Fruit fly (Drosophila melanogaster) whole organism, embryonic: Measurements from ENCODE around the gene CG13084.

Experiments
- Bgb ChIP-seq: fragments of 200-800 bp; sonication (Bioruptor generic); IDR thresholded peaks from 2 replicates; pipeline ENCODE4 v1.3.6; 2022; ENCODE audit warnings: missing biosample characterization, missing genetic modification characterization; ENCODE audit not compliant: partially characterized antibody
- Bteb2 ChIP-seq: fragments of 200-800 bp; sonication (Bioruptor generic); optimal IDR thresholded peaks from 2 replicates; lab custom pipeline; 2016; ENCODE audit warnings: missing biosample characterization, missing genetic modification characterization
- CG10267 ChIP-seq: fragments of 200-800 bp; sonication (Bioruptor generic); optimal IDR thresholded peaks from 2 replicates; lab custom pipeline; 2018; ENCODE audit warnings: missing biosample characterization, mild to moderate bottlenecking, missing genetic modification characterization, moderate library complexity
- CG10321 ChIP-seq: fragments of 200-800 bp; sonication (Bioruptor generic); IDR thresholded peaks from 2 replicates; pipeline ENCODE4 v1.3.6; 2022; ENCODE audit warnings: missing biosample characterization, missing genetic modification characterization
- CG11504 ChIP-seq: fragments of 200-800 bp; sonication (Bioruptor generic); optimal IDR thresholded peaks from 3 replicates; lab custom pipeline; 2019; ENCODE audit warnings: missing biosample characterization, mild to moderate bottlenecking, missing genetic modification characterization, moderate library complexity
- CG12071 ChIP-seq: fragments of 200-800 bp; sonication (Bioruptor generic); optimal IDR thresholded peaks from 3 replicates; lab custom pipeline; 2018; ENCODE audit warnings: missing biosample characterization, mild to moderate bottlenecking, missing genetic modification characterization
- CG13775 ChIP-seq: fragments of 200-800 bp; sonication (Bioruptor generic); optimal IDR thresholded peaks from 3 replicates; lab custom pipeline; 2017; ENCODE audit warnings: missing biosample characterization, mild to moderate bottlenecking, missing genetic modification characterization
- CG14710 ChIP-seq: fragments of 200-800 bp; sonication (Bioruptor generic); optimal IDR thresholded peaks from 3 replicates; lab custom pipeline; 2019; ENCODE audit warnings: missing biosample characterization, mild to moderate bottlenecking, missing genetic modification characterization, moderate library complexity
- CG17186 ChIP-seq: fragments of 200-800 bp; sonication (Bioruptor generic); optimal IDR thresholded peaks from 3 replicates; lab custom pipeline; 2017; ENCODE audit warnings: missing biosample characterization, missing genetic modification reagents, missing genetic modification characterization
- CG17361 ChIP-seq: fragments of 200-800 bp; sonication (Bioruptor generic); IDR thresholded peaks from 3 replicates; pipeline ENCODE4 v1.3.6; 2022; ENCODE audit warnings: missing biosample characterization, missing genetic modification characterization
- CG1832 ChIP-seq: fragments of 200-800 bp; sonication (Bioruptor generic); optimal IDR thresholded peaks from 2 replicates; lab custom pipeline; 2017; ENCODE audit warnings: missing biosample characterization, mild to moderate bottlenecking, missing genetic modification characterization, inconsistent platforms
- CG2712 ChIP-seq: fragments of 200-800 bp; optimal IDR thresholded peaks from 3 replicates; lab custom pipeline; 2019; ENCODE audit warnings: missing biosample characterization, mild to moderate bottlenecking, missing genetic modification characterization, moderate library complexity
- CG7271 ChIP-seq: fragments of 200-800 bp; sonication (Bioruptor generic); optimal IDR thresholded peaks from 2 replicates; lab custom pipeline; 2018; ENCODE audit warnings: missing biosample characterization, mild to moderate bottlenecking, missing genetic modification characterization, moderate library complexity
- CG7839 ChIP-seq: fragments of 200-800 bp; sonication (Bioruptor generic); optimal IDR thresholded peaks from 3 replicates; lab custom pipeline; 2018; ENCODE audit warnings: missing biosample characterization, mild to moderate bottlenecking, missing genetic modification characterization, moderate library complexity
- CG8290 ChIP-seq, 3 experiments: fragments of 200-800 bp; sonication (Bioruptor generic); optimal IDR thresholded peaks; 2 replicates each; lab custom pipeline; 2016 to 2019; ENCODE audit warnings: missing biosample characterization in 3 of 3, missing genetic modification characterization in 3 of 3, mild to moderate bottlenecking in 2 of 3, moderate library complexity in 1 of 3
- D19A ChIP-seq: fragments of 200-800 bp; optimal IDR thresholded peaks from 3 replicates; lab custom pipeline; 2019; ENCODE audit warnings: missing biosample characterization, mild to moderate bottlenecking, missing genetic modification characterization, moderate library complexity
- D19B ChIP-seq: fragments of 200-800 bp; sonication (Bioruptor generic); optimal IDR thresholded peaks from 2 replicates; lab custom pipeline; 2017; ENCODE audit warnings: missing biosample characterization, mild to moderate bottlenecking, missing genetic modification characterization
- Ets65A ChIP-seq: fragments of 200-800 bp; sonication (Bioruptor generic); peaks from one replicate; lab custom pipeline; 2016; ENCODE audit warnings: missing biosample characterization, missing genetic modification characterization
- Ets97D ChIP-seq: fragments of 200-800 bp; sonication (Bioruptor generic); optimal IDR thresholded peaks from 3 replicates; lab custom pipeline; 2016; ENCODE audit warnings: missing biosample characterization, missing genetic modification characterization
- HLHmδ ChIP-seq: fragments of 200-800 bp; sonication (Bioruptor generic); optimal IDR thresholded peaks from 2 replicates; lab custom pipeline; 2018; ENCODE audit warnings: missing biosample characterization, mild to moderate bottlenecking, missing genetic modification characterization, moderate library complexity
- Hr3 ChIP-seq: fragments of 200-800 bp; sonication (Bioruptor generic); optimal IDR thresholded peaks from 3 replicates; lab custom pipeline; 2016; ENCODE audit warnings: missing biosample characterization, missing genetic modification characterization
- Max ChIP-seq: fragments of 200-800 bp; sonication (Bioruptor generic); optimal IDR thresholded peaks from 2 replicates; lab custom pipeline; 2016; ENCODE audit warnings: missing biosample characterization, mild to moderate bottlenecking, missing genetic modification characterization
- Pdp1 ChIP-seq, 2 experiments: fragments of 200-800 bp; sonication (Bioruptor generic); optimal IDR thresholded peaks; 3 replicates each; lab custom pipeline; 2016; ENCODE audit warnings: missing biosample characterization in 2 of 2, missing genetic modification characterization in 2 of 2, mild to moderate bottlenecking in 1 of 2, moderate library complexity in 1 of 2
- YL-1 ChIP-seq: fragments of 200-800 bp; sonication (Bioruptor generic); optimal IDR thresholded peaks from 3 replicates; lab custom pipeline; 2017; ENCODE audit warnings: missing biosample characterization, mild to moderate bottlenecking, missing genetic modification characterization
- az2 ChIP-seq: fragments of 200-800 bp; sonication (Bioruptor generic); optimal IDR thresholded peaks from 3 replicates; lab custom pipeline; 2016; ENCODE audit warnings: missing biosample characterization, missing genetic modification characterization
- cad ChIP-seq: fragments of >200 bp; optimal IDR thresholded peaks from 2 replicates; lab custom pipeline; 2017; ENCODE audit warnings: missing biosample characterization, missing genetic modification characterization
- ham ChIP-seq: fragments of 200-800 bp; sonication (Bioruptor generic); IDR thresholded peaks from 2 replicates; pipeline ENCODE4 v1.3.6; 2022; ENCODE audit warnings: missing biosample characterization, missing genetic modification characterization
- odd ChIP-seq: fragments of 200-800 bp; sonication (Bioruptor generic); optimal IDR thresholded peaks from 2 replicates; lab custom pipeline; 2017; ENCODE audit warnings: missing biosample characterization, mild to moderate bottlenecking, missing genetic modification characterization
- pb ChIP-seq: fragments of 200-800 bp; sonication (Bioruptor generic); optimal IDR thresholded peaks from 3 replicates; lab custom pipeline; 2016; ENCODE audit warnings: missing biosample characterization, missing genetic modification characterization
- phol ChIP-seq: fragments of 200-800 bp; sonication (Bioruptor generic); optimal IDR thresholded peaks from 3 replicates; lab custom pipeline; 2018; ENCODE audit warnings: missing biosample characterization, mild to moderate bottlenecking, missing genetic modification characterization, moderate library complexity
- pita ChIP-seq: fragments of 200-800 bp; sonication (Bioruptor generic); optimal IDR thresholded peaks from 2 replicates; lab custom pipeline; 2017; ENCODE audit warnings: missing biosample characterization, mild to moderate bottlenecking, missing genetic modification characterization
- row ChIP-seq: fragments of 200-800 bp; sonication (Bioruptor generic); IDR thresholded peaks from 3 replicates; pipeline ENCODE4 v1.3.6; 2022; ENCODE audit warnings: missing biosample characterization, missing genetic modification characterization
- sens ChIP-seq: fragments of 200-800 bp; sonication (Bioruptor generic); peaks from one replicate; lab custom pipeline; 2016; ENCODE audit warnings: missing biosample characterization, missing genetic modification characterization
- slbo ChIP-seq: fragments of 200-800 bp; sonication (Bioruptor generic); IDR thresholded peaks from 2 replicates; pipeline ENCODE4 v1.3.6; 2022; ENCODE audit warnings: missing biosample characterization, missing genetic modification characterization
- sqz ChIP-seq: fragments of 200-800 bp; sonication (Bioruptor generic); optimal IDR thresholded peaks from 3 replicates; lab custom pipeline; 2018; ENCODE audit warnings: missing biosample characterization, mild to moderate bottlenecking, missing genetic modification characterization
- stwl ChIP-seq: fragments of 200-800 bp; sonication (Bioruptor generic); optimal IDR thresholded peaks from 3 replicates; lab custom pipeline; 2018; ENCODE audit warnings: missing biosample characterization, mild to moderate bottlenecking, missing genetic modification characterization, moderate library complexity
- trh ChIP-seq: fragments of 200-800 bp; sonication (Bioruptor generic); optimal IDR thresholded peaks from 2 replicates; lab custom pipeline; 2016; ENCODE audit warnings: missing biosample characterization, missing genetic modification characterization
- zen ChIP-seq: fragments of 200-800 bp; sonication (Bioruptor generic); optimal IDR thresholded peaks from 3 replicates; lab custom pipeline; 2018; ENCODE audit warnings: missing biosample characterization, mild to moderate bottlenecking, missing genetic modification characterization, moderate library complexity
- zfh1 ChIP-seq: fragments of 200-800 bp; sonication (Bioruptor generic); IDR thresholded peaks from 3 replicates; pipeline ENCODE4 v1.3.6; 2022; ENCODE audit warnings: missing biosample characterization, missing genetic modification characterization

Gene CG13084

dm6 chr2L:19455723-19456122, 29.0 kb upstream of the CG13084 start:
- TF ChIP-seq Hr3 (GFP tag; lab: Kevin White, UChicago) (no peak), trh (no peak), Pdp1 (GFP tag; optimal IDR thresholded peaks at IDR 0.05; lab: Kevin White, UChicago) (peak in 1 of 2 experiments; percentile 6), Bgb (no peak), CG14710 (tag; lab: Kevin White, UChicago) (no peak), odd (GFP tag; lab: Kevin White, UChicago) (no peak), Ets65A (GFP tag; lab: Kevin White, UChicago) (no peak), pita (GFP tag; lab: Kevin White, UChicago) (no peak)

- TF ChIP-seq zfh1 (GFP tag; lab: Robert Waterston, UW) (0 out of 3 replicates have a peak, but pooled peaks have one; percentile 23), ham (no peak), CG10321 (0 out of 2 replicates have a peak, but pooled peaks have one; percentile 32), Ets97D (GFP tag; lab: Kevin White, UChicago) (peak; percentile 66), CG7271 (peak; percentile 76), zen (tag; lab: Kevin White, UChicago) (peak; percentile 47), pb (GFP tag; lab: Kevin White, UChicago) (no peak), stwl (tag; lab: Kevin White, UChicago) (peak; percentile 90), sens (GFP tag; lab: Kevin White, UChicago) (peak; percentile 24), CG8290 (GFP tag; optimal IDR thresholded peaks at IDR 0.05; lab: Kevin White, UChicago) (peak; percentile 9), CG8290 (tag; optimal IDR thresholded peaks at IDR 0.05; lab: Kevin White, UChicago) (no peak), CG17361 (0 out of 3 replicates have a peak, but pooled peaks have one; percentile 10), CG7839 (tag; lab: Kevin White, UChicago) (peak; percentile 7), az2 (GFP tag; lab: Kevin White, UChicago) (no peak), CG1832 (GFP tag; lab: Kevin White, UChicago) (peak; percentile 18), CG17186 (GFP tag; lab: Kevin White, UChicago) (no peak), Bteb2 (GFP tag; lab: Kevin White, UChicago) (no peak), sqz (peak; percentile 9), phol (tag; lab: Kevin White, UChicago) (peak; percentile 67), CG13775 (GFP tag; lab: Kevin White, UChicago) (no peak), Max (GFP tag; lab: Kevin White, UChicago) (no peak), slbo (no peak), YL-1 (no peak), CG2712 (peak; percentile 5), D19A (peak; percentile 16), cad (GFP tag; lab: Kevin White, UChicago) (peak; percentile 24), CG10267 (tag; lab: Kevin White, UChicago) (peak; percentile 61), CG14710 (tag; lab: Kevin White, UChicago) (no peak), CG12071 (GFP tag; lab: Kevin White, UChicago) (no peak), CG11504 (tag; lab: Kevin White, UChicago) (peak; percentile 0), row (peak; percentile 51; the same call in 1 of the 3 replicates), HLHmδ (GFP tag; lab: Kevin White, UChicago) (peak; percentile 11), D19B (peak; percentile 58)
These were observed 26.7 kb upstream of the CG13084 start for dm6 chr2L:19457890-19458580.
